Fruit fly (Drosophila melanogaster) whole organism, embryonic: ENCODE results near the gene CG3556.

ENCODE experiments used
- Blimp-1 ChIP-seq: fragments of 200-800 bp; sonication (Bioruptor generic); optimal IDR thresholded peaks from 3 replicates; lab custom pipeline; 2018; ENCODE audit warnings: missing biosample characterization, missing genetic modification characterization, mild to moderate bottlenecking, moderate library complexity, missing genetic modification reagents
- CG10979 ChIP-seq: fragments of 200-800 bp; sonication (Bioruptor generic); optimal IDR thresholded peaks from 2 replicates; lab custom pipeline; 2018; ENCODE audit warnings: missing biosample characterization, mild to moderate bottlenecking, missing genetic modification characterization, moderate library complexity
- CG11456 ChIP-seq: fragments of 200-800 bp; sonication (Bioruptor generic); IDR thresholded peaks from 3 replicates; pipeline ENCODE4 v1.3.6; 2022; ENCODE audit warnings: missing biosample characterization, missing genetic modification characterization
- CG12104 ChIP-seq: fragments of 200-800 bp; sonication (Bioruptor generic); optimal IDR thresholded peaks from 3 replicates; lab custom pipeline; 2016; ENCODE audit warnings: missing biosample characterization, missing genetic modification characterization
- CG13123 ChIP-seq: fragments of 200-800 bp; sonication (Bioruptor generic); optimal IDR thresholded peaks from 2 replicates; lab custom pipeline; 2016; ENCODE audit warnings: missing biosample characterization, missing genetic modification characterization
- CG15073 ChIP-seq: fragments of 200-800 bp; sonication (Bioruptor generic); optimal IDR thresholded peaks from 2 replicates; lab custom pipeline; 2016; ENCODE audit warnings: missing biosample characterization, missing genetic modification characterization
- CG17328 ChIP-seq: fragments of 200-800 bp; sonication (Bioruptor generic); IDR thresholded peaks from 2 replicates; pipeline ENCODE4 v1.3.6; 2022; ENCODE audit warnings: missing biosample characterization, missing genetic modification characterization
- CG17612 ChIP-seq: fragments of 200-800 bp; sonication (Bioruptor generic); IDR thresholded peaks from 2 replicates; pipeline ENCODE4 v1.3.6; 2022; ENCODE audit warnings: missing biosample characterization, missing genetic modification characterization
- CG17912 ChIP-seq: fragments of 200-800 bp; sonication (Bioruptor generic); optimal IDR thresholded peaks from 2 replicates; lab custom pipeline; 2018; ENCODE audit warnings: missing biosample characterization, mild to moderate bottlenecking, missing genetic modification characterization
- CG18619 ChIP-seq: fragments of 200-800 bp; sonication (Bioruptor generic); optimal IDR thresholded peaks from 3 replicates; lab custom pipeline; 2017; ENCODE audit warnings: missing biosample characterization, mild to moderate bottlenecking, missing genetic modification characterization
- CG31441 ChIP-seq: fragments of 200-800 bp; sonication (Bioruptor generic); IDR thresholded peaks from 2 replicates; pipeline ENCODE4 v1.3.6; 2022; ENCODE audit warnings: missing biosample characterization, missing genetic modification characterization
- CG34376 ChIP-seq: fragments of 200-800 bp; sonication (Bioruptor generic); optimal IDR thresholded peaks from 2 replicates; lab custom pipeline; 2018; ENCODE audit warnings: missing biosample characterization, mild to moderate bottlenecking, missing genetic modification characterization
- CG6683 ChIP-seq: fragments of 200-800 bp; sonication (Bioruptor generic); optimal IDR thresholded peaks from 2 replicates; lab custom pipeline; 2017; ENCODE audit warnings: missing biosample characterization, mild to moderate bottlenecking, missing genetic modification characterization, missing genetic modification reagents
- CG7987 ChIP-seq: fragments of 200-800 bp; sonication (Bioruptor generic); optimal IDR thresholded peaks from 2 replicates; lab custom pipeline; 2018; ENCODE audit warnings: missing biosample characterization, mild to moderate bottlenecking, missing genetic modification characterization, moderate library complexity
- CG8765 ChIP-seq: fragments of 200-800 bp; sonication (Bioruptor generic); IDR thresholded peaks from 2 replicates; pipeline ENCODE4 v1.3.6; 2022; ENCODE audit warnings: missing biosample characterization, missing genetic modification characterization
- CG9797 ChIP-seq: fragments of 200-800 bp; sonication (Bioruptor generic); optimal IDR thresholded peaks from 3 replicates; lab custom pipeline; 2018; ENCODE audit warnings: missing biosample characterization, mild to moderate bottlenecking, missing genetic modification characterization
- Deaf1 ChIP-seq: fragments of 200-800 bp; optimal IDR thresholded peaks from 3 replicates; lab custom pipeline; 2019; ENCODE audit warnings: missing biosample characterization, mild to moderate bottlenecking, missing genetic modification characterization, moderate library complexity
- Ets65A ChIP-seq: fragments of 200-800 bp; sonication (Bioruptor generic); peaks from one replicate; lab custom pipeline; 2016; ENCODE audit warnings: missing biosample characterization, missing genetic modification characterization
- HLH54F ChIP-seq: fragments of 200-800 bp; sonication (Bioruptor generic); optimal IDR thresholded peaks from 3 replicates; lab custom pipeline; 2016; ENCODE audit warnings: missing biosample characterization, missing genetic modification characterization
- MBD-R2 ChIP-seq: fragments of 200-800 bp; sonication (Bioruptor generic); IDR thresholded peaks from 2 replicates; pipeline ENCODE4 v1.3.6; 2022; ENCODE audit warnings: missing biosample characterization, missing genetic modification characterization
- Mad ChIP-seq: fragments of 200-800 bp; sonication (Bioruptor generic); optimal IDR thresholded peaks from 2 replicates; lab custom pipeline; 2016; ENCODE audit warnings: missing biosample characterization, missing genetic modification characterization
- Max ChIP-seq: fragments of 200-800 bp; sonication (Bioruptor generic); optimal IDR thresholded peaks from 2 replicates; lab custom pipeline; 2016; ENCODE audit warnings: missing biosample characterization, mild to moderate bottlenecking, missing genetic modification characterization
- Mes4 ChIP-seq: fragments of 200-800 bp; sonication (Bioruptor generic); optimal IDR thresholded peaks from 2 replicates; lab custom pipeline; 2016; ENCODE audit warnings: missing biosample characterization, missing genetic modification characterization
- Ravus ChIP-seq: fragments of 200-800 bp; sonication (Bioruptor generic); IDR thresholded peaks from 2 replicates; pipeline ENCODE4 v1.3.6; 2022; ENCODE audit warnings: missing biosample characterization, missing genetic modification characterization
- Rx ChIP-seq: fragments of 200-800 bp; sonication (Bioruptor generic); IDR thresholded peaks from 2 replicates; pipeline ENCODE4 v1.3.6; 2022; ENCODE audit warnings: missing biosample characterization, missing genetic modification characterization
- az2 ChIP-seq: fragments of 200-800 bp; sonication (Bioruptor generic); optimal IDR thresholded peaks from 3 replicates; lab custom pipeline; 2016; ENCODE audit warnings: missing biosample characterization, missing genetic modification characterization
- bigmax ChIP-seq: fragments of 200-800 bp; sonication (Bioruptor generic); optimal IDR thresholded peaks from 2 replicates; lab custom pipeline; 2018; ENCODE audit warnings: missing biosample characterization, mild to moderate bottlenecking, missing genetic modification characterization
- crc ChIP-seq: fragments of 200-800 bp; sonication (Bioruptor generic); optimal IDR thresholded peaks from 2 replicates; lab custom pipeline; 2016; ENCODE audit warnings: missing biosample characterization, missing genetic modification characterization
- dm ChIP-seq: fragments of 200-800 bp; sonication (Bioruptor generic); optimal IDR thresholded peaks from 3 replicates; lab custom pipeline; 2016; ENCODE audit warnings: missing biosample characterization, missing genetic modification characterization
- fd96Cb ChIP-seq: fragments of 200-800 bp; sonication (Bioruptor generic); optimal IDR thresholded peaks from 2 replicates; lab custom pipeline; 2018; ENCODE audit warnings: missing biosample characterization, mild to moderate bottlenecking, missing genetic modification characterization, moderate library complexity
- gce ChIP-seq: fragments of 200-800 bp; sonication (Bioruptor generic); IDR thresholded peaks from 3 replicates; pipeline ENCODE4 v1.3.6; 2022; ENCODE audit warnings: missing biosample characterization, missing genetic modification characterization
- gfzf ChIP-seq: fragments of 200-800 bp; sonication (Bioruptor generic); optimal IDR thresholded peaks from 2 replicates; lab custom pipeline; 2016; ENCODE audit warnings: missing biosample characterization, mild to moderate bottlenecking, missing genetic modification characterization, moderate library complexity
- grau ChIP-seq: fragments of 200-800 bp; optimal IDR thresholded peaks from 3 replicates; lab custom pipeline; 2019; ENCODE audit warnings: missing biosample characterization, mild to moderate bottlenecking, missing genetic modification characterization, moderate library complexity
- grn ChIP-seq: fragments of 200-800 bp; sonication (Bioruptor generic); optimal IDR thresholded peaks from 3 replicates; lab custom pipeline; 2017; ENCODE audit warnings: missing biosample characterization, missing genetic modification characterization
- gsb-n ChIP-seq: fragments of 200-800 bp; sonication (Bioruptor generic); optimal IDR thresholded peaks from 3 replicates; lab custom pipeline; 2018; ENCODE audit warnings: missing biosample characterization, mild to moderate bottlenecking, missing genetic modification characterization
- ken ChIP-seq: fragments of 200-800 bp; sonication (Bioruptor generic); IDR thresholded peaks from 3 replicates; pipeline ENCODE4 v1.3.6; 2022; ENCODE audit warnings: missing biosample characterization, missing genetic modification characterization
- klu ChIP-seq: fragments of 200-800 bp; sonication (Bioruptor generic); IDR thresholded peaks from 2 replicates; pipeline ENCODE4 v1.3.6; 2022; ENCODE audit warnings: missing biosample characterization, missing genetic modification characterization
- lov ChIP-seq, 2 experiments: fragments of 200-800 bp in 1 of 2; fragments of >200 bp in 1 of 2; sonication (Bioruptor generic) in 1 of 2; IDR thresholded peaks in 1 of 2; optimal IDR thresholded peaks in 1 of 2; 2 replicates in 1 of 2; 3 replicates in 1 of 2; pipeline versions ENCODE4 v1.3.6 to Lab custom; 2017 to 2022; ENCODE audit warnings: missing biosample characterization in 1 of 2, missing genetic modification characterization in 1 of 2
- mirr ChIP-seq: fragments of 200-800 bp; sonication (Bioruptor generic); optimal IDR thresholded peaks from 3 replicates; lab custom pipeline; 2018; ENCODE audit warnings: missing biosample characterization, mild to moderate bottlenecking, missing genetic modification characterization
- otp ChIP-seq: fragments of 200-800 bp; sonication (Bioruptor generic); IDR thresholded peaks from 3 replicates; pipeline ENCODE4, ENCODE4 v1.3.6; 2022; ENCODE audit warnings: missing biosample characterization, missing genetic modification characterization
- sens-2 ChIP-seq: fragments of 200-800 bp; sonication (Bioruptor generic); IDR thresholded peaks from 2 replicates; pipeline ENCODE4 v1.3.6; 2022; ENCODE audit warnings: missing biosample characterization, missing genetic modification characterization
- shn ChIP-seq: fragments of 200-800 bp; sonication (Bioruptor generic); optimal IDR thresholded peaks from 3 replicates; lab custom pipeline; 2016; ENCODE audit warnings: missing biosample characterization, missing genetic modification characterization
- sug ChIP-seq: fragments of 200-800 bp; optimal IDR thresholded peaks from 2 replicates; lab custom pipeline; 2019; ENCODE audit warnings: missing biosample characterization, mild to moderate bottlenecking, missing genetic modification characterization, moderate library complexity
- ttk ChIP-seq: fragments of 200-800 bp; sonication (Bioruptor generic); IDR thresholded peaks from 2 replicates; pipeline ENCODE4 v2.1.2; 2022; ENCODE audit warnings: missing biosample characterization, missing genetic modification characterization
- twi ChIP-seq: fragments of 200-800 bp; optimal IDR thresholded peaks from 2 replicates; lab custom pipeline; 2019; ENCODE audit warnings: missing biosample characterization, mild to moderate bottlenecking, missing genetic modification characterization, moderate library complexity
- unc-4 ChIP-seq: fragments of 200-800 bp; sonication (Bioruptor generic); IDR thresholded peaks from 2 replicates; pipeline ENCODE4 v1.3.6; 2022; ENCODE audit warnings: missing biosample characterization, missing genetic modification characterization; ENCODE audit not compliant: partially characterized antibody
- unpg ChIP-seq: fragments of 200-800 bp; sonication (Bioruptor generic); optimal IDR thresholded peaks from 3 replicates; lab custom pipeline; 2018; ENCODE audit warnings: missing biosample characterization, mild to moderate bottlenecking, missing genetic modification characterization, moderate library complexity
- vvl ChIP-seq: fragments of 200-800 bp; sonication (Bioruptor generic); IDR thresholded peaks from 2 replicates; pipeline ENCODE4 v1.3.6; 2022; ENCODE audit warnings: missing biosample characterization, missing genetic modification characterization
- z ChIP-seq: fragments of 200-800 bp; sonication (Bioruptor generic); IDR thresholded peaks from 3 replicates; pipeline ENCODE4 v1.3.6; 2022; ENCODE audit warnings: missing biosample characterization, missing genetic modification characterization

CG3556 gene

DNA sequence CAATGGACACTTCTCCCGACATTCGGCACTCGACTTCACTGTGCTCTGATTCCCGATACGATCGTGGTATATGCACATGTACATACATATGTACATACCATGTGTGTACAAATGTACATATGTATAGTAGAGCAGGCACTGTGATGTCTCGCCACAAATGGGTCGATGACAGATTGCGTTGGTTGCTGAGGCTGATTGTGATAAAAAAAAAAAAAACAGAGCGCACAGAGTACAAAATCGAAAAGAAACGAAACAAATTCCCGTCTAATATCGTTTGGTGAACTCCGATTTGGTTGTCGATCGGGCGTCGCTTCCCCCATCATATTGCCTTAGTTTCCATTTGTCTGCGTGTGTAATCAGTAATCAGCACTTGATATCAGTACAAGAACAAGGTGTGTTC, 25.8 kb downstream of the CG3556 start (continued):
- TF ChIP-seq vvl (GFP tag; lab: Robert Waterston, UW) (no peak), CG6683 (GFP tag; lab: Kevin White, UChicago) (no peak), mirr (GFP tag; lab: Kevin White, UChicago) (peak; percentile 32), klu (GFP tag; lab: Robert Waterston, UW) (no peak), CG13123 (GFP tag; lab: Kevin White, UChicago) (no peak), CG17912 (GFP tag; lab: Kevin White, UChicago) (no peak), Mes4 (GFP tag; lab: Kevin White, UChicago) (no peak), Deaf1 (tag; lab: Kevin White, UChicago) (peak; percentile 7), CG12104 (no peak), CG8765 (GFP tag; lab: Robert Waterston, UW) (no peak), ttk (GFP tag; lab: Robert Waterston, UW) (no peak), CG9797 (GFP tag; lab: Kevin White, UChicago) (no peak), twi (peak; percentile 8), CG34376 (GFP tag; lab: Kevin White, UChicago) (no peak), unpg (GFP tag; lab: Kevin White, UChicago) (no peak), grn (peak; percentile 88), CG7987 (GFP tag; lab: Kevin White, UChicago) (no peak), dm (no peak), CG17612 (GFP tag; lab: Robert Waterston, UW) (no peak), fd96Cb (tag; lab: Kevin White, UChicago) (no peak), bigmax (GFP tag; lab: Kevin White, UChicago) (no peak), HLH54F (GFP tag; lab: Kevin White, UChicago) (no peak), grau (tag; lab: Kevin White, UChicago) (no peak), lov (optimal IDR thresholded peaks at IDR 0.05; lab: Kevin White, UChicago) (no peak), lov (GFP tag; IDR thresholded peaks at IDR 0.05; lab: Robert Waterston, UW) (no peak), CG11456 (no peak)

dm6 chrX:4557772-4558171, 27.7 kb downstream of the CG3556 start, which contains the start of gene CG3546:
TSS of gene CG3546 (plus strand) at chrX:4558072.
- TF ChIP-seq sug (tag; lab: Kevin White, UChicago) (no peak), az2 (no peak), gsb-n (tag; lab: Kevin White, UChicago) (no peak), shn (GFP tag; lab: Kevin White, UChicago) (no peak), z (GFP tag; lab: Robert Waterston, UW) (no peak), Rx (GFP tag; lab: Robert Waterston, UW) (no peak)

DNA sequence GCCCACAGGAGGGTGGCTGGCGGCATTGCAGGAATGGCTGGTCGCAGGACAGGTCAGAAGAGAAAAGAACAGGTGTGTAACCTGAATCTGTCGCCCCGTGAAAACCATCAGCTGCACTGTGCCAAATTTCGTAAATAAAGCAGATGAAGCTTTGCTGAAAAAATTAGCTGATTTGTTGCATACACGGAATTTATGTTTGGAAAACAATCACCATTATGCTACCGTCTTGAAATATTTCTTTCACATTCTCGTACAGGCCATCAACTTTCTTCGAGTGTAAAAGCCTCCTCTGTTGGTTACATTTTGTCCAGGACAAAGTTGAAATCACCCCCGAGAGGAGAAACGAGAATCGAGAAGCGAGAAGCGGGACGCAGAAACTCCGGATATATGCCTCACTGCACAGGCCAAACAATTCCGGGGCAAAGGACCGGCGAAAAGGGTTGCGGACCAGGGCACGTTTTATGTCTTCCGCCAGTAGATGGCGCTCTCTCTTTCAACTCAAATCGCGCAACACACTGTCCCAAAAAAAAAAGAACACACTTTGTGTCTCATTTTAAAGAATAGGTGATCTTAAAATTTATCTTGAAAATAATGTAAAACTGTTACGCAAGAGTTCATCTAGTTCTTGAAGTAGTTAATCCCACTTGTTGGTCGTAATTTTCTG, 30.3 kb downstream of the CG3556 start:
- TF ChIP-seq Deaf1 (tag; lab: Kevin White, UChicago) (no peak), gfzf (GFP tag; lab: Kevin White, UChicago) (no peak), Mad (GFP tag; lab: Kevin White, UChicago) (no peak), CG31441 (GFP tag; lab: Robert Waterston, UW) (no peak), otp (GFP tag; lab: Robert Waterston, UW) (0 out of 3 replicates have a peak, but pooled peaks have one; percentile 19), gce (GFP tag; lab: Robert Waterston, UW) (no peak), Ets65A (peak; percentile 82), sens-2 (GFP tag; lab: Robert Waterston, UW) (no peak), unc-4 (GFP tag; lab: Robert Waterston, UW) (no peak), Blimp-1 (GFP tag; lab: Kevin White, UChicago) (no peak), vvl (GFP tag; lab: Robert Waterston, UW) (no peak), Max (GFP tag; lab: Kevin White, UChicago) (no peak), CG15073 (GFP tag; lab: Kevin White, UChicago) (no peak), CG17328 (GFP tag; lab: Robert Waterston, UW) (0 out of 2 replicates have a peak, but pooled peaks have one; percentile 25), crc (GFP tag; lab: Kevin White, UChicago) (no peak), MBD-R2 (GFP tag; lab: Robert Waterston, UW) (no peak), CG18619 (GFP tag; lab: Kevin White, UChicago) (no peak), CG10979 (tag; lab: Kevin White, UChicago) (peak; percentile 13), ken (GFP tag; lab: Robert Waterston, UW) (no peak), Ravus (GFP tag; lab: Robert Waterston, UW) (no peak)
